Fruit fly (Drosophila melanogaster) whole organism, embryonic: ENCODE data around the gene CG8312.

Experiments
- CG10209 ChIP-seq: fragments of 200-800 bp; sonication (Bioruptor generic); optimal IDR thresholded peaks from 3 replicates; lab custom pipeline; 2017; ENCODE audit warnings: missing biosample characterization, mild to moderate bottlenecking, missing genetic modification characterization, missing genetic modification reagents
- CG10462 ChIP-seq: fragments of 200-800 bp; sonication (Bioruptor generic); optimal IDR thresholded peaks from 2 replicates; lab custom pipeline; 2016; ENCODE audit warnings: missing biosample characterization, missing genetic modification characterization
- CG10959 ChIP-seq: fragments of 200-800 bp; sonication (Bioruptor generic); IDR thresholded peaks from 2 replicates; pipeline ENCODE4 v1.3.6; 2022; ENCODE audit warnings: missing biosample characterization, missing genetic modification characterization
- CG11504 ChIP-seq: fragments of 200-800 bp; sonication (Bioruptor generic); optimal IDR thresholded peaks from 3 replicates; lab custom pipeline; 2019; ENCODE audit warnings: missing biosample characterization, mild to moderate bottlenecking, missing genetic modification characterization, moderate library complexity
- CG15479 ChIP-seq: fragments of 200-800 bp; sonication (Bioruptor generic); optimal IDR thresholded peaks from 3 replicates; lab custom pipeline; 2019; ENCODE audit warnings: missing biosample characterization, mild to moderate bottlenecking, missing genetic modification characterization, moderate library complexity
- CG17359 ChIP-seq: fragments of 200-800 bp; sonication (Bioruptor generic); optimal IDR thresholded peaks from 3 replicates; lab custom pipeline; 2018; ENCODE audit warnings: missing biosample characterization, mild to moderate bottlenecking, missing genetic modification characterization, moderate library complexity
- CG18599 ChIP-seq: fragments of 200-800 bp; sonication (Bioruptor generic); optimal IDR thresholded peaks from 3 replicates; lab custom pipeline; 2017; ENCODE audit warnings: missing biosample characterization, missing genetic modification characterization, mild to moderate bottlenecking, moderate library complexity, missing genetic modification reagents
- CG18619 ChIP-seq: fragments of 200-800 bp; sonication (Bioruptor generic); optimal IDR thresholded peaks from 3 replicates; lab custom pipeline; 2017; ENCODE audit warnings: missing biosample characterization, mild to moderate bottlenecking, missing genetic modification characterization
- CG18764 ChIP-seq: fragments of 200-800 bp; sonication (Bioruptor generic); optimal IDR thresholded peaks from 3 replicates; lab custom pipeline; 2016; ENCODE audit warnings: missing biosample characterization, missing genetic modification characterization
- CG34376 ChIP-seq: fragments of 200-800 bp; sonication (Bioruptor generic); optimal IDR thresholded peaks from 2 replicates; lab custom pipeline; 2018; ENCODE audit warnings: missing biosample characterization, mild to moderate bottlenecking, missing genetic modification characterization
- CG6654 ChIP-seq: fragments of 200-800 bp; sonication (Bioruptor generic); optimal IDR thresholded peaks from 2 replicates; lab custom pipeline; 2017; ENCODE audit warnings: missing biosample characterization, mild to moderate bottlenecking, missing genetic modification characterization
- CG8290 ChIP-seq, 3 experiments: fragments of 200-800 bp; sonication (Bioruptor generic); optimal IDR thresholded peaks; 2 replicates each; lab custom pipeline; 2016 to 2019; ENCODE audit warnings: missing biosample characterization in 3 of 3, missing genetic modification characterization in 3 of 3, mild to moderate bottlenecking in 2 of 3, moderate library complexity in 1 of 3
- CG8478 ChIP-seq: fragments of >200 bp; optimal IDR thresholded peaks from 2 replicates; lab custom pipeline; 2018
- CG8944 ChIP-seq: fragments of 200-800 bp; sonication (Bioruptor generic); optimal IDR thresholded peaks from 3 replicates; lab custom pipeline; 2016; ENCODE audit warnings: missing biosample characterization, missing genetic modification characterization
- D19A ChIP-seq: fragments of 200-800 bp; optimal IDR thresholded peaks from 3 replicates; lab custom pipeline; 2019; ENCODE audit warnings: missing biosample characterization, mild to moderate bottlenecking, missing genetic modification characterization, moderate library complexity
- Elba2 ChIP-seq: fragments of 200-800 bp; sonication (Bioruptor generic); optimal IDR thresholded peaks from 3 replicates; lab custom pipeline; 2016; ENCODE audit warnings: missing biosample characterization, missing genetic modification characterization
- Ets65A ChIP-seq: fragments of 200-800 bp; sonication (Bioruptor generic); peaks from one replicate; lab custom pipeline; 2016; ENCODE audit warnings: missing biosample characterization, missing genetic modification characterization
- H15 ChIP-seq: fragments of 200-800 bp; sonication (Bioruptor generic); IDR thresholded peaks from 3 replicates; pipeline ENCODE4 v1.3.6; 2022; ENCODE audit warnings: missing biosample characterization, missing genetic modification characterization
- Hey ChIP-seq: fragments of 200-800 bp; sonication (Bioruptor generic); optimal IDR thresholded peaks from 3 replicates; lab custom pipeline; 2018; ENCODE audit warnings: missing biosample characterization, mild to moderate bottlenecking, missing genetic modification characterization
- NFAT ChIP-seq: fragments of 200-800 bp; sonication (Bioruptor generic); IDR thresholded peaks from 2 replicates; pipeline ENCODE4 v1.3.6; 2022; ENCODE audit warnings: missing biosample characterization, missing genetic modification characterization
- ab ChIP-seq: fragments of 200-800 bp; sonication (Bioruptor generic); optimal IDR thresholded peaks from 2 replicates; lab custom pipeline; 2016; ENCODE audit warnings: missing biosample characterization, missing genetic modification characterization
- ac ChIP-seq: fragments of 200-800 bp; sonication (Bioruptor generic); optimal IDR thresholded peaks from 3 replicates; lab custom pipeline; 2017; ENCODE audit warnings: missing biosample characterization, mild to moderate bottlenecking, missing genetic modification characterization
- ato ChIP-seq: fragments of 200-800 bp; sonication (Bioruptor generic); IDR thresholded peaks from 2 replicates; pipeline ENCODE4 v1.3.6; 2022; ENCODE audit warnings: missing biosample characterization, missing genetic modification characterization; ENCODE audit not compliant: partially characterized antibody
- ci ChIP-seq: fragments of 200-800 bp; sonication (Bioruptor generic); IDR thresholded peaks from 3 replicates; pipeline ENCODE4 v1.3.6; 2022; ENCODE audit warnings: missing biosample characterization, missing genetic modification characterization
- corto ChIP-seq: fragments of 200-800 bp; sonication (Bioruptor generic); optimal IDR thresholded peaks from 2 replicates; lab custom pipeline; 2016; ENCODE audit warnings: missing biosample characterization, mild to moderate bottlenecking, missing genetic modification characterization, moderate library complexity
- crc ChIP-seq: fragments of 200-800 bp; sonication (Bioruptor generic); optimal IDR thresholded peaks from 2 replicates; lab custom pipeline; 2016; ENCODE audit warnings: missing biosample characterization, missing genetic modification characterization
- dysf ChIP-seq: fragments of 200-800 bp; sonication (Bioruptor generic); IDR thresholded peaks from 3 replicates; pipeline ENCODE4 v1.3.6; 2022; ENCODE audit warnings: missing biosample characterization, missing genetic modification characterization
- ems ChIP-seq: fragments of 200-800 bp; sonication (Bioruptor generic); optimal IDR thresholded peaks from 3 replicates; lab custom pipeline; 2016; ENCODE audit warnings: missing biosample characterization, missing genetic modification characterization
- en ChIP-seq: fragments of 200-800 bp; sonication (Bioruptor generic); optimal IDR thresholded peaks from 2 replicates; lab custom pipeline; 2016; ENCODE audit warnings: missing biosample characterization, missing genetic modification characterization
- eve ChIP-seq, 2 experiments: fragments of >200 bp; optimal IDR thresholded peaks; 2 replicates each; lab custom pipeline; 2017; ENCODE audit warnings: missing biosample characterization in 2 of 2, missing genetic modification characterization in 2 of 2
- fd102C ChIP-seq: fragments of 200-800 bp; sonication (Bioruptor generic); optimal IDR thresholded peaks from 2 replicates; lab custom pipeline; 2018; ENCODE audit warnings: missing biosample characterization, mild to moderate bottlenecking, missing genetic modification characterization, moderate library complexity
- grn ChIP-seq: fragments of 200-800 bp; sonication (Bioruptor generic); optimal IDR thresholded peaks from 3 replicates; lab custom pipeline; 2017; ENCODE audit warnings: missing biosample characterization, missing genetic modification characterization
- gsb ChIP-seq: fragments of 200-800 bp; sonication (Bioruptor generic); IDR thresholded peaks from 2 replicates; pipeline ENCODE4 v1.3.6; 2022; ENCODE audit warnings: missing biosample characterization, missing genetic modification characterization
- lilli ChIP-seq: fragments of 200-800 bp; sonication (Bioruptor generic); optimal IDR thresholded peaks from 3 replicates; lab custom pipeline; 2016; ENCODE audit warnings: missing biosample characterization, missing genetic modification characterization
- mld ChIP-seq: fragments of 200-800 bp; sonication (Bioruptor generic); IDR thresholded peaks from 3 replicates; pipeline ENCODE4 v1.3.6; 2022; ENCODE audit warnings: missing biosample characterization, missing genetic modification characterization; ENCODE audit not compliant: partially characterized antibody
- onecut ChIP-seq: fragments of 200-800 bp; sonication (Bioruptor generic); IDR thresholded peaks from 2 replicates; pipeline ENCODE4 v1.3.6; 2022; ENCODE audit warnings: missing biosample characterization, missing genetic modification characterization
- org-1 ChIP-seq: fragments of 200-800 bp; sonication (Bioruptor generic); optimal IDR thresholded peaks from 2 replicates; lab custom pipeline; 2017; ENCODE audit warnings: missing biosample characterization, missing genetic modification characterization
- pfk ChIP-seq: fragments of 200-800 bp; sonication (Bioruptor generic); optimal IDR thresholded peaks from 2 replicates; lab custom pipeline; 2018; ENCODE audit warnings: missing biosample characterization, mild to moderate bottlenecking, missing genetic modification characterization, moderate library complexity
- pros ChIP-seq: fragments of 200-800 bp; sonication (Bioruptor generic); optimal IDR thresholded peaks from 3 replicates; lab custom pipeline; 2019; ENCODE audit warnings: missing biosample characterization, mild to moderate bottlenecking, missing genetic modification characterization, moderate library complexity
- pzg ChIP-seq: fragments of 200-800 bp; sonication (Bioruptor generic); optimal IDR thresholded peaks from 3 replicates; lab custom pipeline; 2018; ENCODE audit warnings: missing biosample characterization, mild to moderate bottlenecking, missing genetic modification characterization, moderate library complexity
- ranshi ChIP-seq: fragments of 200-800 bp; sonication (Bioruptor generic); IDR thresholded peaks from 2 replicates; pipeline ENCODE4 v1.3.6; 2022; ENCODE audit warnings: missing biosample characterization, missing genetic modification characterization
- row ChIP-seq: fragments of 200-800 bp; sonication (Bioruptor generic); IDR thresholded peaks from 3 replicates; pipeline ENCODE4 v1.3.6; 2022; ENCODE audit warnings: missing biosample characterization, missing genetic modification characterization
- unpg ChIP-seq: fragments of 200-800 bp; sonication (Bioruptor generic); optimal IDR thresholded peaks from 3 replicates; lab custom pipeline; 2018; ENCODE audit warnings: missing biosample characterization, mild to moderate bottlenecking, missing genetic modification characterization, moderate library complexity
- vfl ChIP-seq: fragments of 200-800 bp; sonication (Bioruptor generic); optimal IDR thresholded peaks from 2 replicates; lab custom pipeline; 2016; ENCODE audit warnings: missing biosample characterization, missing genetic modification characterization
- wek ChIP-seq: fragments of 200-800 bp; sonication (Bioruptor generic); optimal IDR thresholded peaks from 3 replicates; lab custom pipeline; 2018; ENCODE audit warnings: missing biosample characterization, mild to moderate bottlenecking, missing genetic modification characterization, moderate library complexity

CG8312 gene

DNA sequence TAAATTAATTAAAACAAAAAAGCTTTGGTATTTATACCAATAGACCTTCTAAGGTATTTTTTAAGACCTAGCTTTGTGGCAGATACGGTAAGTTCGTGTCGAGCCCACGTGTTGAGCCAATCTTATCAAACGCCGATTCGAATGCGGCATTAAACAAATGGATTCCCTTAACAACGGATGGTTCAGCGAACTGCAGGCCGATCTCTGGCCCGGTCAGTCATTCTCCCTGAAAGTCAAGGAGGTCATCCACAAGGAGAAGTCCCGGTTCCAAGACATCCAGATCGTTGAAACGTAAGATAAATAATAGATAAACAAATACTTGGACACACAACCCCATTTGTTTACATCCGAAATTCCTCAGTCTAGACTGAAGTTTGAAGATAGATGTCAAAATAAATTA lies 40.5 kb downstream of the CG8312 start, which contains the start of gene SpdS (continued):
- no peak for TF ChIP-seq CG18619 (GFP tag; lab: Kevin White, UChicago)

DNA sequence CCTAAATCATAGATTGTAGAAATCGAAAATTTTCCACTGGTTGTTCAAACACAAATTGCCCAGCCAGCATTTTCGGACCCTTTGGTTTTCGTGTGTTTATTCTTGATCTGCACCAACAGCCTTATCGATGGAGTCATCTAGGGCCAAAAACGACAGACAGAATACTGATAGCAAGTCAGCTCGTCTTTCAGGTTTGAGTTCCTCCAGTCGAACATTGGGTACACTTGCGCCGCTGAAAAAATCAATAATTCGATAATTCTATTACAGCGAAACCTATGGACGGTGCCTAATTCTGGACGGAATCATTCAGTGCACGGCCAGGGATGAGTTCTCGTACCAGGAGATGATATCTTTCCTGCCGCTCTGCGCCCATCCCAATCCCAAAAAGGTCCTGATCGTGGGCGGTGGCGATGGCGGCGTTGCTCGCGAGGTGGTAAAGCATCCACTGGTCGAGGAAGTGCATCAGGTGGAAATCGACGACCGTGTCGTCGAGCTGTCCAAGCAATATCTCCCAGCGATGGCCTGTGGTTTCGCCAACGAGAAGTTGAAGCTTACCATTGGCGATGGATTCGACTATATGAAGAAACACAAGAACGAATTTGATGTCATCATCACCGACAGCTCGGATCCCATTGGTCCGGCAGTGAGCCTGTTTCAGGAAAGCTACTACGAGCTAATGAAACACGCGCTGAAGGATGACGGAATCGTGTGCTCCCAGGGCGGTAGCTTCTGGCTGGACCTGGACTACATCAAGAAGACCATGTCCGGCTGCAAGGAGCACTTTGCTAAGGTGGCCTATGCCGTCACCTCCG lies 41.2 kb downstream of the CG8312 start:
- TF ChIP-seq ac (GFP tag; lab: Kevin White, UChicago) = no peak
- peak; percentile 67 for TF ChIP-seq D19A (tag; lab: Kevin White, UChicago)
- TF ChIP-seq lilli (GFP tag; lab: Kevin White, UChicago) = no peak
- no peak for TF ChIP-seq NFAT (GFP tag; lab: Robert Waterston, UW)
- TF ChIP-seq org-1 (GFP tag; lab: Kevin White, UChicago) = no peak
- TF ChIP-seq onecut (GFP tag; lab: Robert Waterston, UW) = peak; percentile 81
- no peak for TF ChIP-seq CG10462 (GFP tag; lab: Kevin White, UChicago)
- TF ChIP-seq fd102C (GFP tag; lab: Kevin White, UChicago) = no peak
- TF ChIP-seq wek (GFP tag; lab: Kevin White, UChicago) = no peak
- 0 out of 2 replicates have a peak, but pooled peaks have one; percentile 23 for TF ChIP-seq ato (GFP tag; lab: Robert Waterston, UW)
- TF ChIP-seq CG6654 (GFP tag; lab: Kevin White, UChicago) = no peak
- peak; percentile 47 for TF ChIP-seq grn (GFP tag; lab: Kevin White, UChicago)
- TF ChIP-seq ab (GFP tag; lab: Kevin White, UChicago) = no peak
- no peak for TF ChIP-seq vfl (GFP tag; lab: Kevin White, UChicago)
- no peak for TF ChIP-seq ranshi (GFP tag; lab: Robert Waterston, UW)
- no peak for TF ChIP-seq ems (GFP tag; lab: Kevin White, UChicago)
- TF ChIP-seq CG10209 = no peak
- peak; percentile 91 for TF ChIP-seq Ets65A (GFP tag; lab: Kevin White, UChicago)
- TF ChIP-seq row (GFP tag; lab: Robert Waterston, UW) = no peak
- TF ChIP-seq CG18764 (GFP tag; lab: Kevin White, UChicago) = no peak
- no peak for TF ChIP-seq CG11504 (tag; lab: Kevin White, UChicago)
- TF ChIP-seq eve (GFP tag; optimal IDR thresholded peaks at IDR 0.05; lab: Kevin White, UChicago) = no peak
- TF ChIP-seq CG10959 (GFP tag; lab: Robert Waterston, UW) = no peak
- TF ChIP-seq pfk (GFP tag; lab: Kevin White, UChicago) = no peak
- TF ChIP-seq en (GFP tag; lab: Kevin White, UChicago) = no peak
- TF ChIP-seq pros (GFP tag; lab: Kevin White, UChicago) = no peak
- TF ChIP-seq H15 (GFP tag; lab: Robert Waterston, UW) = no peak
- TF ChIP-seq CG17359 (tag; lab: Kevin White, UChicago) = no peak
- TF ChIP-seq CG8944 (GFP tag; lab: Kevin White, UChicago) = no peak
- TF ChIP-seq CG15479 (GFP tag; lab: Kevin White, UChicago) = peak; percentile 72
- TF ChIP-seq CG8290 (GFP tag; optimal IDR thresholded peaks at IDR 0.05; lab: Kevin White, UChicago) = no peak
- no peak for TF ChIP-seq CG8290 (tag; optimal IDR thresholded peaks at IDR 0.05; lab: Kevin White, UChicago)
- no peak for TF ChIP-seq gsb
- TF ChIP-seq crc (GFP tag; lab: Kevin White, UChicago) = no peak
- no peak for TF ChIP-seq mld (GFP tag; lab: Robert Waterston, UW)
- no peak for TF ChIP-seq corto (GFP tag; lab: Kevin White, UChicago)
- TF ChIP-seq unpg (GFP tag; lab: Kevin White, UChicago) = no peak
- peak; percentile 27 for TF ChIP-seq CG8478 (lab: Kevin White, UChicago)
- TF ChIP-seq Hey = no peak
- no peak for TF ChIP-seq ci
- TF ChIP-seq CG34376 (GFP tag; lab: Kevin White, UChicago) = no peak
- TF ChIP-seq pzg (GFP tag; lab: Kevin White, UChicago) = no peak
- TF ChIP-seq dysf (GFP tag; lab: Robert Waterston, UW) = no peak
- TF ChIP-seq CG18599 (GFP tag; lab: Kevin White, UChicago) = no peak
- no peak for TF ChIP-seq Elba2 (GFP tag; lab: Kevin White, UChicago)
- TF ChIP-seq, all 482 proteins: peak for 7
